Fruit fly (Drosophila melanogaster): ENCODE measurements around the gene CG15563.
A peak's percentile ranks its signal among the peaks of the same experiment; 100 is the strongest.

The CG15563 gene

DNA sequence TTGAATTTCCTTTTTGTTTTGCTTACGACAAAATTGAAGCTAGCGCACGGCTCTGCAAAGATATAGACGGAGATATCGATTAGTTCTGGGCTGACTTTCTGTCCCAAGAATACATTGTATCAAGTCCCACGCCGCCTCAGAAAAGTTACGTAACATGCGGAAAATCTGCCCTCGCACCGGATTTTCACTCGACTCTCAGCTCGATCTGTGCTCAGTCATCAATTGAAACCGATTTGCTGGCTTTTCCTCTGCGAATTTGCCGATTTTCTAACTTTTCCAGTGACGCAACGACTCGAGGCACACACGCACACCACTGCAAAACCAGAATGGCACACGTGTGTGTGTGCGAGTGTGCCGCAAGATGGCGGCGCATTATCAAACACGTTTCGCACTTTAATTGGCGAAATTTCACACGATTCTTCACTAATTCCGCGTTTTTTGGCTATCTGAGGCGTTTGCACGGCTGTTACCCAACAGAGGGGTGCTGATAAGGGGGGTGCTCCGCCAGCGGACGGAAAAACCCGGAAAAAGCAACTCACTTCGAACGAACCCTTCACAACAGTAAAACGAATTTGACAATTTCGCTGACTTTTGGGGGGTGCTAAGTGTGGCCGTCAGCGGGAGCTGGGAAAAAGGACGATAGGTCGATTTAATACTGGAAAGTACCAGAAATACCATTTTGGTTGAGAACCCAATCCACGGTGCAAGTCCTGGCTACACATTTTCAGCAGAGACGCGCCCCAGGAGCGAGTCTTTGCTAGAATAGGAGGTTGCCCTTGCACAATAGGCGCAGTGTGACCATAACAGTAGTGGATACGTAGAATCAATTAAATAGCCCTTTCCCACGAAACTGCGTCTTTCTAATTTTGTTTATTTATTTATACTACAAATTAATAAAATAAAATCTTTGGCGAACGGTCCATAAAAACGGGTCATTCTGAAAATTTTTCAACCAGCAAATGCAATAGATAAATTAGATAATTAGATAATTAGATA is 12.8 kb downstream of the CG15563 start, which contains the start of gene ATPsynC (continued):
- no peak for TF ChIP-seq eve (GFP tag; optimal IDR thresholded peaks at IDR 0.05)
- TF ChIP-seq CG10462 (GFP tag; optimal IDR thresholded peaks at IDR 0.05): no peak
- TF ChIP-seq CG6175 (GFP tag; IDR thresholded peaks at IDR 0.05): no peak
- TF ChIP-seq ase (GFP tag; IDR thresholded peaks at IDR 0.05): no peak
- no peak for TF ChIP-seq btn (GFP tag; optimal IDR thresholded peaks at IDR 0.05)
- TF ChIP-seq Ptx1 (GFP tag; IDR thresholded peaks at IDR 0.05): no peak
- TF ChIP-seq CG33557 (GFP tag; optimal IDR thresholded peaks at IDR 0.05): peak; percentile 3
- no peak for TF ChIP-seq CG14860 (GFP tag; IDR thresholded peaks at IDR 0.05; ENCODE audit: partially characterized antibody)
- TF ChIP-seq Mes4 (GFP tag; optimal IDR thresholded peaks at IDR 0.05): no peak
- TF ChIP-seq CG10959 (GFP tag; IDR thresholded peaks at IDR 0.05): no peak
- peak; percentile 90 for TF ChIP-seq ftz-f1 (GFP tag; optimal IDR thresholded peaks at IDR 0.05)
- TF ChIP-seq CG7357 (GFP tag; IDR thresholded peaks at IDR 0.05): peak; percentile 99
- TF ChIP-seq CG8281 (tag; optimal IDR thresholded peaks at IDR 0.05): no peak
- no peak for TF ChIP-seq Six4 (GFP tag; optimal IDR thresholded peaks at IDR 0.05)
- no peak for TF ChIP-seq toy (GFP tag; IDR thresholded peaks at IDR 0.05)
- peak; percentile 25 for TF ChIP-seq CoRest (tag; optimal IDR thresholded peaks at IDR 0.05)
- TF ChIP-seq Jarid2 (GFP tag; optimal IDR thresholded peaks at IDR 0.05): peak; percentile 78
- peak; percentile 49 for TF ChIP-seq CG6254 (GFP tag; optimal IDR thresholded peaks at IDR 0.05)
- TF ChIP-seq Sox100B (GFP tag; optimal IDR thresholded peaks at IDR 0.05): no peak
- TF ChIP-seq CG14965 (GFP tag; optimal IDR thresholded peaks at IDR 0.05; ENCODE audit: borderline replicate concordance): no peak
- TF ChIP-seq ken (GFP tag; IDR thresholded peaks at IDR 0.05): no peak
- TF ChIP-seq onecut (GFP tag; IDR thresholded peaks at IDR 0.05): peak; percentile 40
- TF ChIP-seq Ravus (GFP tag; IDR thresholded peaks at IDR 0.05): no peak
- no peak for TF ChIP-seq peb (GFP tag; IDR thresholded peaks at IDR 0.05)
- TF ChIP-seq stwl (tag; optimal IDR thresholded peaks at IDR 0.05): peak; percentile 56
- TF ChIP-seq CG2199 (GFP tag; IDR thresholded peaks at IDR 0.05): no peak
- TF ChIP-seq Dref (GFP tag; IDR thresholded peaks at IDR 0.05): no peak
- TF ChIP-seq CG8089 (GFP tag; optimal IDR thresholded peaks at IDR 0.05): peak; percentile 3
- no peak for TF ChIP-seq sna (GFP tag; IDR thresholded peaks at IDR 0.05; ENCODE audit: partially characterized antibody)
- no peak for TF ChIP-seq kah (GFP tag; optimal IDR thresholded peaks at IDR 0.05)
- peak; percentile 91 for TF ChIP-seq YL-1 (GFP tag; optimal IDR thresholded peaks at IDR 0.05)
- TF ChIP-seq CG2875 (GFP tag; optimal IDR thresholded peaks at IDR 0.05): no peak
- TF ChIP-seq chn (GFP tag; optimal IDR thresholded peaks at IDR 0.05): peak; percentile 68
- no peak for TF ChIP-seq Adf1 (GFP tag; IDR thresholded peaks at IDR 0.05)
- no peak for TF ChIP-seq gce (GFP tag; IDR thresholded peaks at IDR 0.05)
- TF ChIP-seq sd (tag; optimal IDR thresholded peaks at IDR 0.05): peak; percentile 37
- TF ChIP-seq sisA (GFP tag; IDR thresholded peaks at IDR 0.05): no peak
- no peak for TF ChIP-seq inv (GFP tag; IDR thresholded peaks at IDR 0.05; ENCODE audit: partially characterized antibody)
- no peak for TF ChIP-seq crp (GFP tag; optimal IDR thresholded peaks at IDR 0.05)
- no peak for TF ChIP-seq CG10321 (GFP tag; IDR thresholded peaks at IDR 0.05)
- TF ChIP-seq CG8359 (GFP tag; optimal IDR thresholded peaks at IDR 0.05; ENCODE audit: borderline replicate concordance): no peak
- peak; percentile 21 for TF ChIP-seq slp2 (GFP tag; optimal IDR thresholded peaks at IDR 0.05)
- TF ChIP-seq Abd-B (GFP tag; optimal IDR thresholded peaks at IDR 0.05): peak; percentile 19
- TF ChIP-seq Sry-β (GFP tag; optimal IDR thresholded peaks at IDR 0.05): no peak
- TF ChIP-seq CG6813 (GFP tag; optimal IDR thresholded peaks at IDR 0.05): peak; percentile 34
- TF ChIP-seq emc (GFP tag; optimal IDR thresholded peaks at IDR 0.05): peak; percentile 17
- TF ChIP-seq Rfx (GFP tag; IDR thresholded peaks at IDR 0.05): no peak
- TF ChIP-seq CG5953 (GFP tag; IDR thresholded peaks at IDR 0.05): no peak
- no peak for TF ChIP-seq Doc3 (GFP tag; IDR thresholded peaks at IDR 0.05; ENCODE audit: partially characterized antibody)

Measured in whole organism, embryonic.